Fruit fly (Drosophila melanogaster) whole organism, wandering third instar larva: Measurements from ENCODE around the gene CG9098.

Source experiments
- Abd-B ChIP-seq: fragments of >200 bp; optimal IDR thresholded peaks from 2 replicates; lab custom pipeline; 2017; ENCODE audit warnings: missing biosample characterization, missing genetic modification characterization
- CG32264 ChIP-seq: fragments of 200-800 bp; sonication (Bioruptor generic); optimal IDR thresholded peaks from 2 replicates; lab custom pipeline; 2016; ENCODE audit warnings: missing biosample characterization, missing genetic modification characterization
- CG9705 ChIP-seq: fragments of 200-800 bp; sonication (Bioruptor generic); optimal IDR thresholded peaks from 2 replicates; lab custom pipeline; 2018; ENCODE audit warnings: missing biosample characterization, mild to moderate bottlenecking, missing genetic modification characterization
- CrebA ChIP-seq: fragments of 200-800 bp; sonication (Bioruptor generic); optimal IDR thresholded peaks from 2 replicates; lab custom pipeline; 2016; ENCODE audit warnings: missing biosample characterization, mild to moderate bottlenecking, missing genetic modification characterization, borderline replicate concordance
- Dfd ChIP-seq: fragments of >200 bp; optimal IDR thresholded peaks from 2 replicates; lab custom pipeline; 2017; ENCODE audit warnings: missing biosample characterization, missing genetic modification characterization
- Dif ChIP-seq: fragments of 200-275, 200-300 bp; sonication (Bioruptor generic); optimal IDR thresholded peaks from 2 replicates; lab custom pipeline; 2018; ENCODE audit warnings: missing biosample characterization, missing genetic modification characterization; ENCODE audit not compliant: partially characterized antibody
- GATAd ChIP-seq: sonication (Bioruptor generic); optimal IDR thresholded peaks from 2 replicates; lab custom pipeline; 2016; ENCODE audit warnings: missing biosample characterization, missing genetic modification characterization
- HLH106 ChIP-seq: fragments of 200-800 bp; optimal IDR thresholded peaks from 3 replicates; lab custom pipeline; 2019; ENCODE audit warnings: missing biosample characterization, mild to moderate bottlenecking, missing genetic modification characterization, moderate library complexity
- Hnf4 ChIP-seq: fragments of 200-800 bp; sonication (Bioruptor generic); optimal IDR thresholded peaks from 2 replicates; lab custom pipeline; 2016; ENCODE audit warnings: missing biosample characterization, mild to moderate bottlenecking, missing genetic modification characterization
- Hr78 ChIP-seq: fragments of >200 bp; optimal IDR thresholded peaks from 2 replicates; lab custom pipeline; 2017; ENCODE audit warnings: missing biosample characterization, missing genetic modification characterization
- Hr83 ChIP-seq: fragments of 200-300 bp; sonication (Bioruptor generic); optimal IDR thresholded peaks from 2 replicates; lab custom pipeline; 2016; ENCODE audit warnings: missing biosample characterization, mild to moderate bottlenecking, missing genetic modification characterization, moderate library complexity; ENCODE audit not compliant: poor library complexity, severe bottlenecking
- Jra ChIP-seq: sonication (Bioruptor generic); optimal IDR thresholded peaks from 2 replicates; lab custom pipeline; 2016; ENCODE audit warnings: missing biosample characterization, missing genetic modification characterization
- Mio ChIP-seq: sonication (Bioruptor generic); optimal IDR thresholded peaks from 2 replicates; lab custom pipeline; 2016; ENCODE audit warnings: missing biosample characterization, missing genetic modification characterization
- Myc ChIP-seq: fragments of >200 bp; optimal IDR thresholded peaks from 2 replicates; lab custom pipeline; 2017
- N ChIP-seq: fragments of >200 bp; optimal IDR thresholded peaks from 2 replicates; lab custom pipeline; 2018; ENCODE audit warnings: missing biosample characterization, missing external identifiers, missing genetic modification characterization
- OdsH ChIP-seq: fragments of 200-800 bp; sonication (Bioruptor generic); optimal IDR thresholded peaks from 2 replicates; lab custom pipeline; 2016; ENCODE audit warnings: missing biosample characterization, mild to moderate bottlenecking, missing genetic modification characterization
- Rel ChIP-seq, 2 experiments: fragments of 200-800 bp; sonication (Bioruptor generic) in 1 of 2; optimal IDR thresholded peaks; 2 replicates in 1 of 2; 3 replicates in 1 of 2; lab custom pipeline; 2016 to 2019; ENCODE audit warnings: mild to moderate bottlenecking in 2 of 2, missing biosample characterization in 2 of 2, missing genetic modification characterization in 2 of 2, moderate library complexity in 1 of 2
- Sp1 ChIP-seq: fragments of 200-800 bp; sonication (Bioruptor generic); optimal IDR thresholded peaks from 3 replicates; lab custom pipeline; 2019; ENCODE audit warnings: missing biosample characterization, mild to moderate bottlenecking, missing genetic modification characterization, moderate library complexity
- Vsx2 ChIP-seq: fragments of 200-300, 225-300 bp; sonication (Bioruptor generic); optimal IDR thresholded peaks from 2 replicates; lab custom pipeline; 2018; ENCODE audit warnings: missing biosample characterization, missing genetic modification characterization; ENCODE audit not compliant: partially characterized antibody
- br ChIP-seq: fragments of 200-800 bp; sonication (Bioruptor generic); optimal IDR thresholded peaks from 2 replicates; lab custom pipeline; 2016; ENCODE audit warnings: missing biosample characterization, missing genetic modification characterization
- brk ChIP-seq: fragments of 200-800 bp; sonication (Bioruptor generic); optimal IDR thresholded peaks from 2 replicates; lab custom pipeline; 2016; ENCODE audit warnings: missing biosample characterization, mild to moderate bottlenecking, missing genetic modification characterization
- dl ChIP-seq, 2 experiments: fragments of 175-275, 200-275 bp in 1 of 2; fragments of 200-275 bp in 1 of 2; sonication (Bioruptor generic); optimal IDR thresholded peaks; lab custom pipeline; 2018; ENCODE audit warnings: mild to moderate bottlenecking in 2 of 2, missing biosample characterization in 2 of 2, missing genetic modification characterization in 2 of 2, moderate library complexity in 2 of 2; ENCODE audit not compliant: partially characterized antibody in 2 of 2, insufficient read depth in 1 of 2
- dmrt93B ChIP-seq: fragments of 200-800 bp; sonication (Bioruptor generic); optimal IDR thresholded peaks from 2 replicates; lab custom pipeline; 2018; ENCODE audit warnings: missing biosample characterization, mild to moderate bottlenecking, missing genetic modification characterization
- dsf ChIP-seq: sonication (Bioruptor generic); optimal IDR thresholded peaks from 2 replicates; lab custom pipeline; 2016; ENCODE audit warnings: missing biosample characterization, missing genetic modification characterization, borderline replicate concordance
- ey ChIP-seq: fragments of 200-800 bp; sonication (Bioruptor generic); optimal IDR thresholded peaks from 2 replicates; lab custom pipeline; 2016; ENCODE audit warnings: missing biosample characterization, missing genetic modification characterization
- foxo ChIP-seq, 2 experiments: fragments of 200-800 bp; sonication (Bioruptor generic); optimal IDR thresholded peaks; 2 replicates in 1 of 2; 3 replicates in 1 of 2; lab custom pipeline; 2016 to 2017; ENCODE audit warnings: missing biosample characterization in 2 of 2, missing genetic modification characterization in 2 of 2
- fru ChIP-seq: fragments of 200-800 bp; sonication (Bioruptor generic); optimal IDR thresholded peaks from 3 replicates; lab custom pipeline; 2016; ENCODE audit warnings: missing biosample characterization, mild to moderate bottlenecking, missing genetic modification characterization
- h ChIP-seq: fragments of 200-800 bp; sonication (Bioruptor generic); optimal IDR thresholded peaks from 3 replicates; lab custom pipeline; 2016; ENCODE audit warnings: missing biosample characterization, mild to moderate bottlenecking, missing genetic modification characterization
- jim ChIP-seq: fragments of 175-275, 200-325 bp; sonication (Bioruptor generic); optimal IDR thresholded peaks from 2 replicates; lab custom pipeline; 2016; ENCODE audit warnings: missing biosample characterization, mild to moderate bottlenecking, missing genetic modification characterization
- lola ChIP-seq: fragments of >200 bp; optimal IDR thresholded peaks from 2 replicates; lab custom pipeline; 2017; ENCODE audit warnings: missing biosample characterization, missing genetic modification characterization
- pan ChIP-seq: fragments of >200 bp; optimal IDR thresholded peaks from 2 replicates; lab custom pipeline; 2017
- rgr ChIP-seq: fragments of 200-800 bp; sonication (Bioruptor generic); optimal IDR thresholded peaks from 3 replicates; lab custom pipeline; 2016; ENCODE audit warnings: missing biosample characterization, mild to moderate bottlenecking, missing genetic modification characterization
- sage ChIP-seq: fragments of 200-800 bp; sonication (Bioruptor generic); optimal IDR thresholded peaks from 2 replicates; lab custom pipeline; 2016; ENCODE audit warnings: missing biosample characterization, mild to moderate bottlenecking, missing genetic modification characterization
- sv ChIP-seq: fragments of 200-800 bp; sonication (Bioruptor generic); optimal IDR thresholded peaks from 3 replicates; lab custom pipeline; 2016; ENCODE audit warnings: missing biosample characterization, missing genetic modification characterization
- tai ChIP-seq: sonication (Bioruptor generic); optimal IDR thresholded peaks from 2 replicates; lab custom pipeline; 2016; ENCODE audit warnings: missing biosample characterization, missing genetic modification characterization
- usp ChIP-seq: fragments of >200 bp; optimal IDR thresholded peaks from 2 replicates; lab custom pipeline; 2017; ENCODE audit warnings: missing biosample characterization, missing genetic modification characterization
- woc ChIP-seq: sonication (Bioruptor generic); optimal IDR thresholded peaks from 2 replicates; lab custom pipeline; 2016; ENCODE audit warnings: missing biosample characterization, mild to moderate bottlenecking, missing genetic modification characterization

CG9098 gene

dm6 chr2L:6012303-6013070 is at the start of gene CG9098:
TSS of gene CG9098 (minus strand) at chr2L:6012338.
- TF ChIP-seq Jra: no peak
- TF ChIP-seq Mio (GFP tag; lab: Kevin White, UChicago): no peak
- no peak for TF ChIP-seq GATAd (GFP tag; lab: Kevin White, UChicago)
- no peak for TF ChIP-seq dl (GFP tag; optimal IDR thresholded peaks at IDR 0.05; lab: Kevin White, UChicago; ENCODE audit: insufficient read depth in 1 of 2, partially characterized antibody in 2 of 2)
- no peak for TF ChIP-seq CG32264
- no peak for TF ChIP-seq Hr83 (GFP tag; lab: Kevin White, UChicago)
- TF ChIP-seq fru: no peak
- TF ChIP-seq, all 38 proteins: peak for 0

dm6 chr2L:6060210-6060609 is 48.1 kb upstream of the CG9098 start, which contains the start of gene CG34180:
TSS of gene CG34180 (plus strand) at chr2L:6060510.
- no peak for TF ChIP-seq jim (GFP tag; lab: Kevin White, UChicago)
- TF ChIP-seq OdsH (GFP tag; lab: Kevin White, UChicago): no peak
- TF ChIP-seq Mio (GFP tag; lab: Kevin White, UChicago): no peak
- no peak for TF ChIP-seq Abd-B (GFP tag; lab: Kevin White, UChicago)
- no peak for TF ChIP-seq br (GFP tag; lab: Kevin White, UChicago)
- TF ChIP-seq fru: no peak
- TF ChIP-seq tai (GFP tag; lab: Kevin White, UChicago): no peak
- TF ChIP-seq Sp1: no peak
- no peak for TF ChIP-seq brk (GFP tag; lab: Kevin White, UChicago)
- TF ChIP-seq rgr: no peak
- TF ChIP-seq CG32264: no peak
- no peak for TF ChIP-seq sage
- TF ChIP-seq h (GFP tag; lab: Kevin White, UChicago): no peak
- TF ChIP-seq, all 38 proteins: peak for 0

- TF ChIP-seq jim (GFP tag; lab: Kevin White, UChicago): no peak
- no peak for TF ChIP-seq Hnf4 (GFP tag; lab: Kevin White, UChicago)
- TF ChIP-seq Dif (GFP tag; lab: Kevin White, UChicago): peak; percentile 33
- no peak for TF ChIP-seq N
- no peak for TF ChIP-seq tai (GFP tag; lab: Kevin White, UChicago)
- TF ChIP-seq h (GFP tag; lab: Kevin White, UChicago): no peak
- TF ChIP-seq OdsH (GFP tag; lab: Kevin White, UChicago): no peak
- TF ChIP-seq, all 38 proteins: peak for 1
Observed at dm6 chr2L:6053874-6054469, 41.8 kb upstream of the CG9098 start, which contains the start of gene CG13995. TSS of gene CG13995 (plus strand) at chr2L:6054302.

- TF ChIP-seq tai (GFP tag; lab: Kevin White, UChicago) (no peak), HLH106 (tag; lab: Kevin White, UChicago) (peak; percentile 94), CrebA (GFP tag; lab: Kevin White, UChicago) (no peak), Hr78 (GFP tag; lab: Kevin White, UChicago) (no peak), Dif (GFP tag; lab: Kevin White, UChicago) (no peak), sv (peak; percentile 97), lola (GFP tag; lab: Kevin White, UChicago) (no peak), Sp1 (peak; percentile 97), Abd-B (GFP tag; lab: Kevin White, UChicago) (no peak), dmrt93B (peak; percentile 75), CG9705 (GFP tag; lab: Kevin White, UChicago) (peak; percentile 91), Hnf4 (GFP tag; lab: Kevin White, UChicago) (peak; percentile 94), dl (GFP tag; optimal IDR thresholded peaks at IDR 0.05; lab: Kevin White, UChicago; ENCODE audit: insufficient read depth in 1 of 2, partially characterized antibody in 2 of 2) (no peak), Hr83 (GFP tag; lab: Kevin White, UChicago) (peak; percentile 57), GATAd (GFP tag; lab: Kevin White, UChicago) (no peak), Rel (GFP tag; optimal IDR thresholded peaks at IDR 0.05; lab: Kevin White, UChicago) (peak; percentile 87), Rel (tag; optimal IDR thresholded peaks at IDR 0.05; lab: Kevin White, UChicago) (peak; percentile 88), OdsH (GFP tag; lab: Kevin White, UChicago) (peak; percentile 96), br (GFP tag; lab: Kevin White, UChicago) (peak; percentile 97), woc (GFP tag; lab: Kevin White, UChicago) (peak; percentile 93), Myc (lab: Kevin White, UChicago) (no peak), pan (lab: Kevin White, UChicago) (no peak), sage (peak; percentile 88), dsf (GFP tag; lab: Kevin White, UChicago) (peak; percentile 76), foxo (GFP tag; optimal IDR thresholded peaks at IDR 0.05; lab: Kevin White, UChicago) (peak; percentile 92 to 95), h (GFP tag; lab: Kevin White, UChicago) (peak; percentile 98), Dfd (GFP tag; lab: Kevin White, UChicago) (no peak), brk (GFP tag; lab: Kevin White, UChicago) (no peak), fru (peak; percentile 98), Jra (peak; percentile 64), CG32264 (peak; percentile 90), usp (GFP tag; lab: Kevin White, UChicago) (no peak), ey (GFP tag; lab: Kevin White, UChicago) (peak; percentile 93), jim (GFP tag; lab: Kevin White, UChicago) (no peak), Vsx2 (no peak), rgr (peak; percentile 98), Mio (GFP tag; lab: Kevin White, UChicago) (peak; percentile 53)
Observed at dm6 chr2L:6051212-6051621, 39.1 kb upstream of the CG9098 start.
